Fruit fly (Drosophila melanogaster) whole organism, adult: ENCODE measurements around the gene Ten-a.

ENCODE experiments used
- CG1620 ChIP-seq: fragments of 200-800 bp; sonication (Bioruptor generic); optimal IDR thresholded peaks from 2 replicates; lab custom pipeline; 2016; ENCODE audit warnings: missing biosample characterization, missing genetic modification characterization
- CG5204 ChIP-seq: fragments of 200-800 bp; sonication (Bioruptor generic); optimal IDR thresholded peaks from 2 replicates; lab custom pipeline; 2016; ENCODE audit warnings: missing biosample characterization, missing genetic modification characterization
- CG7045 ChIP-seq: fragments of 200-800 bp; sonication (Bioruptor generic); optimal IDR thresholded peaks from 2 replicates; lab custom pipeline; 2017; ENCODE audit warnings: missing biosample characterization, mild to moderate bottlenecking, missing genetic modification characterization
- Clk ChIP-seq: fragments of 200-800 bp; sonication (Bioruptor generic); optimal IDR thresholded peaks from 2 replicates; lab custom pipeline; 2017; ENCODE audit warnings: missing biosample characterization, missing genetic modification characterization
- Crg-1 ChIP-seq: fragments of 200-800 bp; sonication (Bioruptor generic); optimal IDR thresholded peaks from 2 replicates; lab custom pipeline; 2016; ENCODE audit warnings: missing biosample characterization, missing genetic modification characterization
- Mnt ChIP-seq: fragments of 200-800 bp; sonication (Bioruptor generic); optimal IDR thresholded peaks from 2 replicates; lab custom pipeline; 2016; ENCODE audit warnings: missing biosample characterization, mild to moderate bottlenecking, missing genetic modification characterization
- cic ChIP-seq: fragments of 200-800 bp; sonication (Bioruptor generic); optimal IDR thresholded peaks from 2 replicates; lab custom pipeline; 2017; ENCODE audit warnings: missing biosample characterization, mild to moderate bottlenecking, missing genetic modification characterization, moderate library complexity

DNA sequence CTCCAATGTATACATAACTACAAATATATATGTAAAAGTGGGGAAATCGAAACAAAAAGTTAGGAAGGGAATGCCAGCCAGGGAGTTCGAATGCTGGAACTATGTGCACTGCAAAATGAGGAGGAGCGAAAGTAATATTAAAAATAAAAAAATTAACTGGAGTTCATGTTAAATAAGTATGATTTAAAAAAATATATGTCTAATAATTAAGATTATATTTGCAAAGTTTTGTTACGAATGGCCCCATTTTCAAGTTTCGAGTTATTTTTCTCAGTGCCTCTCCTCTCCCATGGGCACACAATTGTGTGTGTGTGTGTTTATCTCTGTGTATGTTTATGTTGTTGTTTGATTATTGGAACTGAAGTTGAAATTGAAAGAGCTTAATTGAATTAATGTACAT lies 198.9 kb downstream of the Ten-a start:
- TF ChIP-seq cic (GFP tag; lab: Kevin White, UChicago) (no peak), CG1620 (GFP tag; lab: Kevin White, UChicago) (no peak), CG7045 (GFP tag; lab: Kevin White, UChicago) (no peak), CG5204 (no peak), Mnt (no peak), Clk (no peak), Crg-1 (GFP tag; lab: Kevin White, UChicago) (no peak)
